Worm (Caenorhabditis elegans) whole organism, mixed stage, embryonic: ENCODE results near the gene D1053.4.
A peak's percentile ranks its signal among the peaks of the same experiment; 100 is the strongest.

Experiments
- M03D4.4 ChIP-seq: sonication (generic microtip); optimal IDR thresholded peaks from 2 replicates; lab custom pipeline; 2017; ENCODE audit warnings: mild to moderate bottlenecking, missing genetic modification characterization, missing compliant biosample characterization
- bed-3 ChIP-seq: fragments of 200-800 bp; sonication (Bioruptor generic); optimal IDR thresholded peaks from 3 replicates; lab custom pipeline; 2018; ENCODE audit warnings: mild to moderate bottlenecking, missing genetic modification characterization, moderate library complexity, missing compliant biosample characterization
- ceh-39 ChIP-seq: fragments of 150-350 bp; optimal IDR thresholded peaks from 2 replicates; lab custom pipeline; 2014; ENCODE audit warnings: missing biosample characterization, missing genetic modification characterization
- ceh-43 ChIP-seq: fragments of 200-800 bp; sonication (Bioruptor generic); optimal IDR thresholded peaks from 2 replicates; lab custom pipeline; 2018; ENCODE audit warnings: mild to moderate bottlenecking, missing genetic modification characterization, moderate library complexity, missing compliant biosample characterization
- ceh-83 ChIP-seq: fragments of 200-800 bp; sonication (Bioruptor generic); optimal IDR thresholded peaks from 2 replicates; lab custom pipeline; 2018; ENCODE audit warnings: mild to moderate bottlenecking, missing genetic modification characterization, missing compliant biosample characterization
- ces-1 ChIP-seq: fragments of 150-350 bp; optimal IDR thresholded peaks from 2 replicates; lab custom pipeline; 2014; ENCODE audit warnings: missing biosample characterization, missing genetic modification reagents, missing genetic modification characterization
- cnd-1 ChIP-seq: fragments of 200-800 bp; sonication (Bioruptor generic); optimal IDR thresholded peaks from 2 replicates; lab custom pipeline; 2018; ENCODE audit warnings: mild to moderate bottlenecking, missing genetic modification characterization, missing compliant biosample characterization
- drap-1 ChIP-seq: fragments of 200-800 bp; sonication (Bioruptor generic); optimal IDR thresholded peaks from 3 replicates; lab custom pipeline; 2018; ENCODE audit warnings: mild to moderate bottlenecking, missing genetic modification characterization, missing compliant biosample characterization
- elt-1 ChIP-seq: sonication (generic microtip); optimal IDR thresholded peaks from 2 replicates; lab custom pipeline; 2017; ENCODE audit warnings: missing genetic modification characterization, mild to moderate bottlenecking, missing compliant biosample characterization, antibody characterized with exemption, moderate library complexity, borderline replicate concordance; ENCODE audit not compliant: insufficient read depth
- elt-3 ChIP-seq: fragments of 150-350 bp; optimal IDR thresholded peaks from 2 replicates; lab custom pipeline; 2014; ENCODE audit warnings: missing biosample characterization, missing genetic modification characterization
- flh-1 ChIP-seq: fragments of 200-800 bp; sonication (Bioruptor generic); optimal IDR thresholded peaks from 2 replicates; lab custom pipeline; 2018; ENCODE audit warnings: mild to moderate bottlenecking, missing genetic modification characterization, moderate library complexity, missing compliant biosample characterization
- lin-13 ChIP-seq: fragments of 150-350 bp; optimal IDR thresholded peaks from 2 replicates; lab custom pipeline; 2014; ENCODE audit warnings: missing biosample characterization, missing genetic modification characterization
- lin-32 ChIP-seq: fragments of 200-800 bp; sonication (Bioruptor generic); optimal IDR thresholded peaks from 2 replicates; lab custom pipeline; 2018; ENCODE audit warnings: mild to moderate bottlenecking, missing genetic modification characterization, missing compliant biosample characterization
- mab-5 ChIP-seq: fragments of 150-350 bp; optimal IDR thresholded peaks from 2 replicates; lab custom pipeline; 2014; ENCODE audit warnings: missing biosample characterization, missing genetic modification characterization
- mep-1 ChIP-seq: fragments of 150-350 bp; optimal IDR thresholded peaks from 2 replicates; lab custom pipeline; 2017; ENCODE audit warnings: missing biosample characterization, missing genetic modification reagents, missing genetic modification characterization, inconsistent platforms
- mls-2 ChIP-seq: sonication (generic microtip); optimal IDR thresholded peaks from 2 replicates; lab custom pipeline; 2016; ENCODE audit warnings: mild to moderate bottlenecking, missing genetic modification characterization, moderate library complexity, missing compliant biosample characterization
- nhr-12 ChIP-seq: fragments of 150-350 bp; optimal IDR thresholded peaks from 2 replicates; lab custom pipeline; 2014; ENCODE audit warnings: missing biosample characterization, missing genetic modification characterization
- nhr-2 ChIP-seq: fragments of 150-350 bp; optimal IDR thresholded peaks from 2 replicates; lab custom pipeline; 2014; ENCODE audit warnings: missing biosample characterization, missing genetic modification characterization
- nhr-237 ChIP-seq: fragments of 150-350 bp; optimal IDR thresholded peaks from 2 replicates; lab custom pipeline; 2014; ENCODE audit warnings: missing biosample characterization, missing genetic modification characterization
- nhr-28 ChIP-seq: fragments of 150-350 bp; optimal IDR thresholded peaks from 2 replicates; lab custom pipeline; 2014; ENCODE audit warnings: missing biosample characterization, missing genetic modification characterization
- nhr-76 ChIP-seq: sonication (generic microtip); optimal IDR thresholded peaks from 2 replicates; lab custom pipeline; 2017; ENCODE audit warnings: missing biosample characterization, missing genetic modification characterization
- pha-4 ChIP-seq: fragments of 150-350 bp; optimal IDR thresholded peaks from 2 replicates; lab custom pipeline; 2018; ENCODE audit warnings: missing biosample characterization, missing genetic modification reagents, missing genetic modification characterization
- sem-2 ChIP-seq: fragments of 200-800 bp; sonication (Bioruptor generic); optimal IDR thresholded peaks from 2 replicates; lab custom pipeline; 2018; ENCODE audit warnings: mild to moderate bottlenecking, missing genetic modification characterization, missing compliant biosample characterization
- snpc-4 ChIP-seq: fragments of 150-350 bp; optimal IDR thresholded peaks from 2 replicates; lab custom pipeline; 2014; ENCODE audit warnings: missing biosample characterization, missing genetic modification characterization
- unc-120 ChIP-seq: sonication (generic microtip); optimal IDR thresholded peaks from 2 replicates; lab custom pipeline; 2017; ENCODE audit warnings: missing genetic modification characterization, missing compliant biosample characterization; ENCODE audit not compliant: poor library complexity, severe bottlenecking
- unc-39 ChIP-seq: fragments of 150-350 bp; optimal IDR thresholded peaks from 2 replicates; lab custom pipeline; 2014; ENCODE audit warnings: missing biosample characterization, missing genetic modification characterization
- unc-62 ChIP-seq: fragments of 150-350 bp; optimal IDR thresholded peaks from 2 replicates; lab custom pipeline; 2014; ENCODE audit warnings: missing biosample characterization, missing genetic modification reagents, missing genetic modification characterization
- zip-8 ChIP-seq: fragments of 150-350 bp; optimal IDR thresholded peaks from 2 replicates; lab custom pipeline; 2014; ENCODE audit warnings: missing biosample characterization, missing genetic modification characterization
- ztf-11 ChIP-seq: fragments of 150-350 bp; optimal IDR thresholded peaks from 2 replicates; lab custom pipeline; 2014; ENCODE audit warnings: missing biosample characterization, missing genetic modification characterization

The D1053.4 gene

DNA sequence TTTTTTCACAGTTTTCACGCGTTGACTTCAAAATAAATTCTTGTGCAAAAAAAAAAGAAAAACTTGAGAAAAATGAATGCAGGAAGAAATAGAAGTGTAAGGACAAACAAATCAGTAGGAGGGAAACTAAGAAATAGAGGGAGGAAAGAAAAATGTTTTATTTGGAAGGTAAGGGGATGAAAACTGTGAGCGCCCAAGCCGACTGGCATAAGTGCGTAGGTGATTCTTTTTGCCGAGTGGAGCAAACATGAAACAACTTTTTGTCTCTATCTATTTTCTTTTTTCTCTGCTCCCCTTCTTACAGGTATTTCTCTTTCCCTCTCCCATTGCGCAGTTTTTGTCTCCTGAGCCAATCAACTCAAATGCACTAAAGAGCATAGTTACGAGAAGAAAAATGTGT lies 4.8 kb downstream of the D1053.4 start:
- TF ChIP-seq nhr-12 (tag; lab: Kevin White, UChicago) = no peak
- TF ChIP-seq nhr-237 = peak; percentile 17

DNA sequence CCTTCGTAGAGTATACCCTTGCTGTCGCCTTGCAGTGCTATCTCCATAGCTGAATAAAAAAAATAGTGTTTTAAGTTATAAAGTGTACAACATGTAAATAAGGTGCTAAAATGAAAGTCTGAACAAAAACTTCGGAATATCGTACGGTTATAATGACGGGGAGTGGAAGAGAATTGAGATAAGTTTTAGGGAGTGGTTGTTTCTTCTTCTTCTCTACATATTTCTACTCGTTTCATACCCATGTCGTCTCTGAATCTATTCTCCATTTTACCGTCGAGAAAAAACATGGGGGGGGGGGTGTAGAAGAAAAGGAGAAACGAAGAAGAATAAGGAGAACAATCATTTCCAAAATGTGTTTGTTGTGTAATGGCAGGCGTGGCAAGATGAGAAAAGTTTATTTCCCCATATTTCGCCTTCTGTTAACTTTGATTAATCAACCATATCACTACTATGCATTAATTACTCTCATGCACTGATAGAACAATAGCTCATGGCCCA lies 7.1 kb downstream of the D1053.4 start, which contains the start of gene C44C10.9:
Gene C44C10.9, minus strand, starts transcription at position 51 of the 498 bp plus-strand sequence.
- TF ChIP-seq nhr-2 (tag; lab: Kevin White, UChicago) (no peak), ces-1 (GFP tag; lab: Kevin White, UChicago) (no peak), unc-62 (GFP tag; lab: Kevin White, UChicago) (no peak), snpc-4 (tag; lab: Kevin White, UChicago) (no peak), drap-1 (no peak), elt-1 (no peak), lin-32 (GFP tag; lab: Kevin White, UChicago) (no peak), ceh-39 (tag; lab: Kevin White, UChicago) (no peak), mab-5 (tag; lab: Kevin White, UChicago) (no peak), mls-2 (tag; lab: Kevin White, UChicago) (no peak), cnd-1 (tag; lab: Kevin White, UChicago) (no peak), mep-1 (tag; lab: Kevin White, UChicago) (no peak), nhr-28 (tag; lab: Kevin White, UChicago) (no peak), bed-3 (GFP tag; lab: Kevin White, UChicago) (no peak)

DNA sequence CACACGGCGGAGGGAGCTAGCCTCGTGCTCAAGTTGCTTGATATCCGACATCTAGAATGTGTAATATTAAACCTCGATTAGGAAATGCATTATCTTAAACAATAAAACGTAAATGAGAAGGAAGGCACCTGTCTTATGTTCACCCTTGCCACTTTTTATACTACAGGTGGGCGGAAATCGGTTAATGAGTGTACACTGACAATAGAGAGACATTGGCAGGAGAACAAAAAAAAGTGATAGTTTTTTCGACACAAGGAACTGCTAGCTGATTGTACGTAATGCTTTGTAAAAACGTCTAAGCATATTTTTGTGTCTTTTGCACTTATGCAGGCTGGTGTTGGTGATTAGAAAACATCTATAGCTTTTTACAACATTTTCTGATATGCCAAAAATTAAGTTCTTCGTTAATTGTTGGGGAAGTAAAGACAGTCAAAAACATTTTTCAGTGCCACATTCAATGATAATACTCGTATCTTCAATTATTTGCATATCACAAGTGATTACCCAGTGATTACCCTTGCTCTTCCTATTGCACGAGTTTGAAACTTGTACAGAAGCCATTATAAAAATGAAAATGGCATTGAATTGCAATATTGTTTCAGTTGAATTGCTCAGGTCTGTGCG lies 11.3 kb downstream of the D1053.4 start, which contains the start of gene col-180:
Gene col-180, minus strand, starts transcription at position 51 of the 624 bp plus-strand sequence.
- TF ChIP-seq drap-1 (no peak), bed-3 (GFP tag; lab: Kevin White, UChicago) (no peak), unc-39 (no peak), cnd-1 (tag; lab: Kevin White, UChicago) (no peak), nhr-76 (tag; lab: Kevin White, UChicago) (no peak), ces-1 (GFP tag; lab: Kevin White, UChicago) (no peak), sem-2 (GFP tag; lab: Kevin White, UChicago) (no peak), elt-1 (no peak), M03D4.4 (tag; lab: Kevin White, UChicago) (no peak), lin-13 (tag; lab: Kevin White, UChicago) (no peak), flh-1 (no peak), unc-62 (GFP tag; lab: Kevin White, UChicago) (no peak), ceh-39 (tag; lab: Kevin White, UChicago) (no peak), pha-4 (no peak), mep-1 (tag; lab: Kevin White, UChicago) (no peak), nhr-12 (tag; lab: Kevin White, UChicago) (no peak)

DNA sequence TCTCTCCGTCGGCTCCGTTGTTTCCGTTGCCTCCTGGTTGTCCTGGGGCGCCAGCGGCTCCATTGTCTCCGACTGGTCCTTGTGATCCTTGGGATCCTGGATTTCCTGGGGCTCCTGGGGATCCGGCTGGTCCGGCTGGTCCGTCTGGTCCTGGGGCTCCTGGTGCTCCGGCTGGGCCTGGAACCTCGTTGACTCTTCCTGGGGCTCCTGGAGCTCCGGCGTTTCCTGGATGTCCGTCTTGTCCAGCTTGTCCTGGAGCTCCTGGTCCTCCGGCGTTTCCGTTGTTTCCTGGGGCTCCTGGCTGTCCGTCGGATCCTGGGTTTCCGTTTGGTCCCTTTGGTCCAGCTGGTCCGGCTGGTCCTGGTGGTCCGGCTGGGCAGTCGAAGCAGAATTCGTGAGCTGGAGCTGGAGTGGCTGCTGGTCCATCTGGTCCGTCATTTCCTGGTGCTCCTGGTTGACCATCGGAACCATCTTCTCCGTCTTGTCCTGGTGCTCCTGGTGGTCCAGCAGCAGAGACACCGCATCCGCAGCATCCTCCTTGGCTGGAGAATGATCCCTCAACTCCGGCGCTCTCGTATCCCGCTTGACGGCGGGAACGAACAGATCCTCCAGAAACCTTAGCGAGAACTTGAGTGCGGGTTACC lies 12.0 kb downstream of the D1053.4 start:
- TF ChIP-seq pha-4 (no peak), nhr-2 (tag; lab: Kevin White, UChicago) (no peak), nhr-76 (tag; lab: Kevin White, UChicago) (no peak), elt-3 (no peak), ceh-39 (tag; lab: Kevin White, UChicago) (no peak), flh-1 (no peak), M03D4.4 (tag; lab: Kevin White, UChicago) (no peak), unc-120 (no peak), zip-8 (tag; lab: Kevin White, UChicago) (no peak), bed-3 (GFP tag; lab: Kevin White, UChicago) (no peak), unc-39 (no peak), snpc-4 (tag; lab: Kevin White, UChicago) (no peak), mep-1 (tag; lab: Kevin White, UChicago) (no peak)
- TF ChIP-seq, all 35 proteins: peak for 0

DNA sequence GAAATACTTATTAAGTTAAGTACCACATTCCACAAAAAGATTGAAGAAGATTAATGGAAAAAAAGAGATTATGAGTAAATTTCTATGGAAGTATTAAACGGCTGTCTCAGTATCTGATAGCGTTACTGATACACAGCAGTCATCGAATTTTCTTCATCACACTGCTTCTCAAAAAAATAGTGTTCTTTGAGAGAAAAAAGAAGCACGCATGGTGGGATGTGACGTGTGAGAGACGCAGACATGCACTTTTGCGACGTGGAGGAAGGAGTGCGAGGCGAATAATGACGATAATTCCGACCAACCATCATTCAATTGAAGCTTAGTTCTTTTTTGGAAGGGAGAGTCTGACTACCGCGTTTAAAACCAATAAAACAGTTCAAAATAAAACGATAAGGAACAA lies 13.4 kb downstream of the D1053.4 start, which contains the start of gene C44C10.11:
Gene C44C10.11, minus strand, starts transcription at position 115 of the 400 bp plus-strand sequence.
- no peak for TF ChIP-seq ztf-11 (tag; lab: Kevin White, UChicago)

DNA sequence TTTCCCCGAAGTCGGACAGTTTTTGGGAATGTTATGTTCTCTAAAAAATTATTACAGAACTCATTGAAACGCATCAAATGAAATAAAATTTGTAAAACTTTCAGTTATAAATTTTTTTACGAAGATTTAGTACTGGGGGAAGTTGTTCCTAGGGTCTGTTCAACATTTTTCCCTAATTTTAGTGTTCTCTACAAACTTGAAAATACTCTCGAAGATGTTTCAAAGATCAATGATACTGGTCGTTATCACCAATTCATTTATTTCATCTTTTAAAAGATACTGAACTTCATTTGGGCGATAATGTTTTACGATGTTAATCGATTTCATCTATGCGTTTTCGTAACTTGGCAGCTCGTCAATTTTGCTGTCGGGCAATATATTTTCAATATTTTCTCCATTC lies 21.4 kb downstream of the D1053.4 start, which contains the start of gene C44C10.3:
Gene C44C10.3, plus strand, starts transcription at position 301 of the 400 bp plus-strand sequence.
- no peak for TF ChIP-seq M03D4.4 (tag; lab: Kevin White, UChicago)
- TF ChIP-seq elt-3 = no peak
- no peak for TF ChIP-seq nhr-28 (tag; lab: Kevin White, UChicago)
- no peak for TF ChIP-seq snpc-4 (tag; lab: Kevin White, UChicago)
- TF ChIP-seq drap-1 = no peak
- TF ChIP-seq lin-32 (GFP tag; lab: Kevin White, UChicago) = no peak
- TF ChIP-seq ces-1 (GFP tag; lab: Kevin White, UChicago) = no peak
- no peak for TF ChIP-seq unc-120
- TF ChIP-seq bed-3 (GFP tag; lab: Kevin White, UChicago) = no peak
- TF ChIP-seq nhr-2 (tag; lab: Kevin White, UChicago) = no peak
- no peak for TF ChIP-seq ceh-83 (GFP tag; lab: Kevin White, UChicago)
- no peak for TF ChIP-seq ceh-43
- no peak for TF ChIP-seq mep-1 (tag; lab: Kevin White, UChicago)
